Worm (Caenorhabditis elegans): ENCODE data around the gene F52H2.5.
A peak's percentile ranks its signal among the peaks of the same experiment; 100 is the strongest.

Gene F52H2.5

ce11 chrX:2559979-2560378 lies at the start of gene F52H2.5:
F52H2.5 (minus strand) TSS chrX:2560079.
- TF ChIP-seq nhr-129 (tag; optimal IDR thresholded peaks at IDR 0.05) (no peak), mab-5 (tag; optimal IDR thresholded peaks at IDR 0.05) (no peak), dmd-4 (tag; optimal IDR thresholded peaks at IDR 0.05) (no peak), Y55F3AM.14 (GFP tag; optimal IDR thresholded peaks at IDR 0.05) (no peak), ceh-82 (tag; optimal IDR thresholded peaks at IDR 0.05) (no peak), sma-9 (GFP tag; optimal IDR thresholded peaks at IDR 0.05) (no peak), sma-9 (tag; optimal IDR thresholded peaks at IDR 0.05) (no peak), nhr-10 (tag; optimal IDR thresholded peaks at IDR 0.05) (no peak), ZK546.5 (tag; optimal IDR thresholded peaks at IDR 0.05) (no peak), gmeb-1 (tag; optimal IDR thresholded peaks at IDR 0.05) (no peak), aly-2 (tag; optimal IDR thresholded peaks at IDR 0.05) (no peak), F13H6.1 (tag; optimal IDR thresholded peaks at IDR 0.05) (no peak), ceh-16 (tag; optimal IDR thresholded peaks at IDR 0.05) (no peak), elt-3 (tag; optimal IDR thresholded peaks at IDR 0.05) (no peak), ztf-4 (tag; optimal IDR thresholded peaks at IDR 0.05) (no peak), sma-3 (GFP tag; optimal IDR thresholded peaks at IDR 0.05) (no peak), fos-1 (tag; optimal IDR thresholded peaks at IDR 0.05) (no peak), elt-1 (tag; optimal IDR thresholded peaks at IDR 0.05) (no peak), R02D3.7 (tag; optimal IDR thresholded peaks at IDR 0.05) (no peak)

ce11 chrX:2607522-2608278 lies 47.8 kb upstream of the F52H2.5 start, which contains the start of gene T03G6.1:
T03G6.1 (plus strand) TSS chrX:2608228.
- TF ChIP-seq C34F6.9 (tag; optimal IDR thresholded peaks at IDR 0.05) = no peak

- TF ChIP-seq nhr-10 (tag; optimal IDR thresholded peaks at IDR 0.05) = no peak
- no peak for TF ChIP-seq egl-27 (tag; optimal IDR thresholded peaks at IDR 0.05)
- peak; percentile 54 for TF ChIP-seq sma-9 (GFP tag; optimal IDR thresholded peaks at IDR 0.05)
- no peak for TF ChIP-seq sma-9 (tag; optimal IDR thresholded peaks at IDR 0.05)
- peak in 1 of 2 experiments; percentile 46 for TF ChIP-seq lsy-2 (tag; optimal IDR thresholded peaks at IDR 0.05)
- TF ChIP-seq alr-1 (tag; optimal IDR thresholded peaks at IDR 0.05) = no peak
- no peak for TF ChIP-seq ceh-16 (tag; optimal IDR thresholded peaks at IDR 0.05)
- peak; percentile 5 for TF ChIP-seq ama-1 (optimal IDR thresholded peaks at IDR 0.05)
- TF ChIP-seq sma-3 (GFP tag; optimal IDR thresholded peaks at IDR 0.05) = no peak
- TF ChIP-seq mab-5 (tag; optimal IDR thresholded peaks at IDR 0.05) = peak; percentile 55
- peak; percentile 22 for TF ChIP-seq Y55F3AM.14 (GFP tag; optimal IDR thresholded peaks at IDR 0.05)
- no peak for TF ChIP-seq nhr-23 (tag; optimal IDR thresholded peaks at IDR 0.05)
- TF ChIP-seq skn-1 (tag; optimal IDR thresholded peaks at IDR 0.05) = no peak
- TF ChIP-seq ZK546.5 (tag; optimal IDR thresholded peaks at IDR 0.05) = no peak
- peak; percentile 90 for TF ChIP-seq unc-55 (GFP tag; optimal IDR thresholded peaks at IDR 0.05)
- TF ChIP-seq nhr-12 (tag; optimal IDR thresholded peaks at IDR 0.05) = no peak
- TF ChIP-seq elt-1 (tag; optimal IDR thresholded peaks at IDR 0.05) = no peak
- no peak for TF ChIP-seq mbf-1 (tag; optimal IDR thresholded peaks at IDR 0.05)
- no peak for TF ChIP-seq nhr-129 (tag; optimal IDR thresholded peaks at IDR 0.05)
- peak; percentile 13 for TF ChIP-seq C34F6.9 (tag; optimal IDR thresholded peaks at IDR 0.05)
Measured at ce11 chrX:2604358-2605016, 44.6 kb upstream of the F52H2.5 start.

- TF ChIP-seq C34F6.9 (tag; optimal IDR thresholded peaks at IDR 0.05) (peak; percentile 1), lin-13 (GFP tag; optimal IDR thresholded peaks at IDR 0.05) (no peak), mab-5 (tag; optimal IDR thresholded peaks at IDR 0.05) (peak; percentile 58), F13H6.1 (tag; optimal IDR thresholded peaks at IDR 0.05) (peak; percentile 4), nhr-21 (tag; optimal IDR thresholded peaks at IDR 0.05) (no peak), nhr-11 (tag; optimal IDR thresholded peaks at IDR 0.05) (no peak), elt-1 (tag; optimal IDR thresholded peaks at IDR 0.05) (no peak)
Measured at ce11 chrX:2601025-2601705, 41.3 kb upstream of the F52H2.5 start.

ce11 chrX:2598833-2599279 lies 39.0 kb upstream of the F52H2.5 start:
- TF ChIP-seq ztf-11 (tag; optimal IDR thresholded peaks at IDR 0.05) = no peak
- TF ChIP-seq lin-13 (GFP tag; optimal IDR thresholded peaks at IDR 0.05) = peak; percentile 41
- no peak for TF ChIP-seq peb-1 (tag; optimal IDR thresholded peaks at IDR 0.05)
- no peak for TF ChIP-seq blmp-1 (tag; optimal IDR thresholded peaks at IDR 0.05; ENCODE audit: insufficient read depth)
- TF ChIP-seq nhr-6 (tag; optimal IDR thresholded peaks at IDR 0.05) = peak; percentile 76
- TF ChIP-seq aly-2 (tag; optimal IDR thresholded peaks at IDR 0.05) = no peak
- TF ChIP-seq F13H6.1 (tag; optimal IDR thresholded peaks at IDR 0.05) = peak; percentile 90
- no peak for TF ChIP-seq nhr-237 (tag; optimal IDR thresholded peaks at IDR 0.05)
- TF ChIP-seq sma-9 (GFP tag; optimal IDR thresholded peaks at IDR 0.05) = peak; percentile 78
- no peak for TF ChIP-seq sma-9 (tag; optimal IDR thresholded peaks at IDR 0.05)
- TF ChIP-seq egl-27 (tag; optimal IDR thresholded peaks at IDR 0.05) = no peak
- TF ChIP-seq fos-1 (tag; optimal IDR thresholded peaks at IDR 0.05) = peak; percentile 28
- TF ChIP-seq sem-4 (tag; optimal IDR thresholded peaks at IDR 0.05) = peak; percentile 5
- no peak for TF ChIP-seq ceh-16 (tag; optimal IDR thresholded peaks at IDR 0.05)
- TF ChIP-seq lin-11 (tag; optimal IDR thresholded peaks at IDR 0.05) = peak; percentile 1
- TF ChIP-seq unc-62 (GFP tag; optimal IDR thresholded peaks at IDR 0.05) = no peak
- TF ChIP-seq crh-2 (tag; optimal IDR thresholded peaks at IDR 0.05) = peak; percentile 66
- TF ChIP-seq sma-3 (GFP tag; optimal IDR thresholded peaks at IDR 0.05) = peak; percentile 5
- TF ChIP-seq ztf-4 (tag; optimal IDR thresholded peaks at IDR 0.05) = peak; percentile 75

All from whole organism, L2 larva.